Fruit fly (Drosophila melanogaster) whole organism: ENCODE measurements around the gene CG31176.

Experiments
- CG8478 ChIP-seq: fragments of >200 bp; optimal IDR thresholded peaks from 2 replicates; lab custom pipeline; 2018; ENCODE audit warnings: inconsistent platforms
- Dll ChIP-seq: fragments of >200 bp; optimal IDR thresholded peaks from 2 replicates; lab custom pipeline; 2017
- EcR ChIP-seq, 2 experiments: fragments of >200 bp; optimal IDR thresholded peaks; 2 replicates each; lab custom pipeline; 2017; ENCODE audit warnings: missing biosample characterization in 2 of 2, missing genetic modification characterization in 2 of 2, missing genetic modification reagents in 2 of 2
- pan ChIP-seq: fragments of >200 bp; optimal IDR thresholded peaks from 2 replicates; lab custom pipeline; 2017
- psq ChIP-seq: fragments of >200 bp; optimal IDR thresholded peaks from 2 replicates; lab custom pipeline; 2017
- usp ChIP-seq: fragments of >200 bp; optimal IDR thresholded peaks from 2 replicates; lab custom pipeline; 2017; ENCODE audit warnings: missing biosample characterization, missing genetic modification characterization, mixed read lengths

dm6 chr3R:21679310-21679709 lies 40.1 kb downstream of the CG31176 start:
- TF ChIP-seq pan (no peak), usp (GFP tag; lab: Kevin White, UChicago) (no peak), psq (no peak), Dll (no peak), CG8478 (lab: Kevin White, UChicago) (no peak), EcR (GFP tag; optimal IDR thresholded peaks at IDR 0.05; lab: Kevin White, UChicago) (no peak)
